Worm (Caenorhabditis elegans): ENCODE results near the gene F54B3.4.

DNA sequence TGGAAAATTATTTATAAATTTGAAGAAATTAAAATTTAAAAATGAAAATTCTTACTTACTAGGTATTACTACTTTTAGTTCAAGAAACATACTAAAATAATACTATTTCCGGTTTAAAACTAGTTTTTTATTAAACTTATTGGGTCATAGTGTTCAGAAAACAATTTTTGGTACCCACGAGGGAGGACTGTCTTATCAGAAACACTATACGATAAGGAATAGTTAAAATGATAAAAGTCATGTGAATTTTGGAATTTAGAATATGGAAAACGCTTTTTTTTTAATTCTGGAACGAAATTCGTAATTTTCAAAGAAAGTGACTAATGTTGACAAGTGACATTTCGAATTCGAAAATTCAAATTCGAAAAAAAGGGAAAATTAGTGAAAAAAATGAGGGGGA is 10.7 kb upstream of the F54B3.4 start:
- TF ChIP-seq hlh-30 (tag; optimal IDR thresholded peaks at IDR 0.05; ENCODE audit: insufficient read depth) (no peak), lin-11 (tag; optimal IDR thresholded peaks at IDR 0.05) (no peak), pag-3 (tag; optimal IDR thresholded peaks at IDR 0.05; ENCODE audit: borderline replicate concordance) (no peak), sox-4 (tag; optimal IDR thresholded peaks at IDR 0.05) (no peak), nhr-232 (tag; optimal IDR thresholded peaks at IDR 0.05) (no peak), ceh-48 (tag; optimal IDR thresholded peaks at IDR 0.05) (no peak), ceh-34 (tag; optimal IDR thresholded peaks at IDR 0.05) (no peak), tbx-2 (tag; optimal IDR thresholded peaks at IDR 0.05) (no peak), eyg-1 (tag; optimal IDR thresholded peaks at IDR 0.05) (no peak), pha-4 (tag; optimal IDR thresholded peaks at IDR 0.05) (no peak), nhr-11 (tag; optimal IDR thresholded peaks at IDR 0.05) (no peak), ref-2 (tag; optimal IDR thresholded peaks at IDR 0.05) (no peak), sox-2 (GFP tag; IDR thresholded peaks at IDR 0.05) (no peak)

Data from whole organism, late embryonic.